Worm (Caenorhabditis elegans) whole organism, young adult: Measurements from ENCODE around the gene F40F8.3.

Source experiments
- T07F8.4 ChIP-seq: sonication (generic microtip); optimal IDR thresholded peaks from 2 replicates; lab custom pipeline; 2016; ENCODE audit warnings: mild to moderate bottlenecking, missing genetic modification characterization, moderate library complexity, missing compliant biosample characterization
- ama-1 ChIP-seq, 3 experiments: fragments of 150-350 bp in 1 of 3; sonication (generic microtip) in 2 of 3; optimal IDR thresholded peaks; 2 replicates each; lab custom pipeline; 2014 to 2018; ENCODE audit warnings: missing biosample characterization in 2 of 3, missing genetic modification characterization in 2 of 3, missing genetic modification reagents in 2 of 3
- him-1 ChIP-seq: sonication (generic microtip); optimal IDR thresholded peaks from 2 replicates; lab custom pipeline; 2016; ENCODE audit warnings: missing genotype, missing genetic modification reagents, missing genetic modification characterization, missing compliant biosample characterization
- nfyb-1 ChIP-seq: fragments of 200-800 bp; sonication (Bioruptor generic); IDR thresholded peaks from 2 replicates; pipeline ENCODE4 v1.3.6; 2022; ENCODE audit warnings: missing genetic modification reagents, missing genetic modification characterization, missing compliant biosample characterization
- snpc-4 ChIP-seq, 5 experiments: fragments of 150-350 bp in 1 of 5; sonication (generic microtip) in 4 of 5; optimal IDR thresholded peaks; 2 replicates each; lab custom pipeline; 2014 to 2018; ENCODE audit warnings: missing genetic modification characterization in 5 of 5, missing biosample characterization in 3 of 5, antibody characterized with exemption in 2 of 5, mild to moderate bottlenecking in 2 of 5, missing compliant biosample characterization in 2 of 5, missing genotype in 2 of 5, moderate library complexity in 2 of 5, missing genetic modification reagents in 1 of 5
- unc-62 ChIP-seq: fragments of 150-350 bp; optimal IDR thresholded peaks from 2 replicates; lab custom pipeline; 2014; ENCODE audit warnings: missing biosample characterization, missing genetic modification reagents, missing genetic modification characterization
- ztf-3 ChIP-seq: fragments of 200-800 bp; sonication (Bioruptor generic); optimal IDR thresholded peaks from 2 replicates; lab custom pipeline; 2018; ENCODE audit warnings: mild to moderate bottlenecking, missing genetic modification characterization, missing compliant biosample characterization

DNA sequence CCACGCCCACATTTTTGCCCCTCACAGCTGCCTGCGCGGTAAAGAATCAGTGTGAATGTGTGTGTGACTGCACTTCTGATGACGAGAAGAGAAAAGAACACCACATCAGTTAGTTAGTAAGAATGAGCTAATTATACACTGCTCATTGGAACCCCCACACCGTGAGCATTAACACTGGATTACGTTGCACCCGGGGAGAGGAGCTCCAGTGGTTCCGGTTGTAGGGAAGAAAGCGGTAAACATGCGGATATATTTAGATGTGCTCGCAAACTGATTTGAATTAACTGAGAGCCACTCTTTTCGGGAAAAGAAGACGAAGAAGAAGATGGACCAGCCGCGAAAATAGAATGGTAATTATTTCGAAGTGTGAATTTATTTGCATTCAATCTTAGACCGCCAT lies 42.3 kb upstream of the F40F8.3 start:
- TF ChIP-seq unc-62 (no peak), snpc-4 (GFP tag; optimal IDR thresholded peaks at IDR 0.05; lab: Kevin White, UChicago) (no peak), snpc-4 (tag; optimal IDR thresholded peaks at IDR 0.05; lab: Kevin White, UChicago) (no peak), him-1 (no peak), ztf-3 (GFP tag; lab: Kevin White, UChicago) (no peak), nfyb-1 (no peak), ama-1 (optimal IDR thresholded peaks at IDR 0.05; lab: Kevin White, UChicago) (no peak), ama-1 (GFP tag; optimal IDR thresholded peaks at IDR 0.05; lab: Kevin White, UChicago) (no peak), T07F8.4 (tag; lab: Kevin White, UChicago) (no peak)
